Fruit fly (Drosophila melanogaster) whole organism, embryonic: ENCODE results near the gene Ugt37A3.

Experiments
- Abd-B ChIP-seq: fragments of 200-800 bp; sonication (Bioruptor generic); optimal IDR thresholded peaks from 2 replicates; lab custom pipeline; 2018; ENCODE audit warnings: missing biosample characterization, mild to moderate bottlenecking, missing genetic modification characterization, moderate library complexity
- Aef1 ChIP-seq: fragments of 200-800 bp; sonication (Bioruptor generic); IDR thresholded peaks from 3 replicates; pipeline ENCODE4 v1.3.6; 2022; ENCODE audit warnings: missing biosample characterization, missing genetic modification characterization
- CG10565 ChIP-seq: fragments of 200-800 bp; sonication (Bioruptor generic); optimal IDR thresholded peaks from 3 replicates; lab custom pipeline; 2016; ENCODE audit warnings: missing biosample characterization, mild to moderate bottlenecking, missing genetic modification characterization
- CG11723 ChIP-seq: fragments of 200-800 bp; sonication (Bioruptor generic); optimal IDR thresholded peaks from 2 replicates; lab custom pipeline; 2017; ENCODE audit warnings: missing biosample characterization, mild to moderate bottlenecking, missing genetic modification characterization
- CG13287 ChIP-seq: fragments of 200-800 bp; sonication (Bioruptor generic); IDR thresholded peaks from 2 replicates; pipeline ENCODE4 v1.3.6; 2022; ENCODE audit warnings: missing biosample characterization, missing genetic modification characterization; ENCODE audit not compliant: partially characterized antibody
- CG1603 ChIP-seq: fragments of 200-800 bp; sonication (Bioruptor generic); optimal IDR thresholded peaks from 2 replicates; lab custom pipeline; 2019; ENCODE audit warnings: missing biosample characterization, mild to moderate bottlenecking, missing genetic modification characterization, moderate library complexity
- CG16813 ChIP-seq: fragments of 200-800 bp; sonication (Bioruptor generic); IDR thresholded peaks from 3 replicates; pipeline ENCODE4 v1.3.6; 2022; ENCODE audit warnings: missing biosample characterization, missing genetic modification characterization; ENCODE audit not compliant: partially characterized antibody
- CG17328 ChIP-seq: fragments of 200-800 bp; sonication (Bioruptor generic); IDR thresholded peaks from 2 replicates; pipeline ENCODE4 v1.3.6; 2022; ENCODE audit warnings: missing biosample characterization, missing genetic modification characterization
- CG17568 ChIP-seq: fragments of 200-800 bp; sonication (Bioruptor generic); optimal IDR thresholded peaks from 2 replicates; lab custom pipeline; 2018; ENCODE audit warnings: missing biosample characterization, mild to moderate bottlenecking, missing genetic modification characterization, moderate library complexity
- CG18599 ChIP-seq: fragments of 200-800 bp; sonication (Bioruptor generic); optimal IDR thresholded peaks from 3 replicates; lab custom pipeline; 2017; ENCODE audit warnings: missing biosample characterization, missing genetic modification characterization, mild to moderate bottlenecking, moderate library complexity, missing genetic modification reagents
- CG18619 ChIP-seq: fragments of 200-800 bp; sonication (Bioruptor generic); optimal IDR thresholded peaks from 3 replicates; lab custom pipeline; 2017; ENCODE audit warnings: missing biosample characterization, mild to moderate bottlenecking, missing genetic modification characterization
- CG2120 ChIP-seq: fragments of 200-800 bp; sonication (Bioruptor generic); optimal IDR thresholded peaks from 3 replicates; lab custom pipeline; 2016; ENCODE audit warnings: missing biosample characterization, missing genetic modification characterization
- CG2199 ChIP-seq: fragments of 200-800 bp; sonication (Bioruptor generic); IDR thresholded peaks from 3 replicates; pipeline ENCODE4 v1.3.6; 2022; ENCODE audit warnings: missing biosample characterization, missing genetic modification characterization
- CG2712 ChIP-seq: fragments of 200-800 bp; optimal IDR thresholded peaks from 3 replicates; lab custom pipeline; 2019; ENCODE audit warnings: missing biosample characterization, mild to moderate bottlenecking, missing genetic modification characterization, moderate library complexity
- CG31365 ChIP-seq: fragments of 200-800 bp; sonication (Bioruptor generic); optimal IDR thresholded peaks from 2 replicates; lab custom pipeline; 2018; ENCODE audit warnings: missing biosample characterization, mild to moderate bottlenecking, missing genetic modification characterization
- CG31441 ChIP-seq: fragments of 200-800 bp; sonication (Bioruptor generic); IDR thresholded peaks from 2 replicates; pipeline ENCODE4 v1.3.6; 2022; ENCODE audit warnings: missing biosample characterization, missing genetic modification characterization
- CG4820 ChIP-seq: fragments of 200-800 bp; sonication (Bioruptor generic); optimal IDR thresholded peaks from 3 replicates; lab custom pipeline; 2016; ENCODE audit warnings: missing biosample characterization, missing genetic modification characterization
- CG6254 ChIP-seq: fragments of 200-800 bp; sonication (Bioruptor generic); optimal IDR thresholded peaks from 3 replicates; lab custom pipeline; 2017; ENCODE audit warnings: mild to moderate bottlenecking, missing biosample characterization, missing genetic modification reagents, missing genetic modification characterization
- CG7271 ChIP-seq: fragments of 200-800 bp; sonication (Bioruptor generic); optimal IDR thresholded peaks from 2 replicates; lab custom pipeline; 2018; ENCODE audit warnings: missing biosample characterization, mild to moderate bottlenecking, missing genetic modification characterization, moderate library complexity
- CG7987 ChIP-seq: fragments of 200-800 bp; sonication (Bioruptor generic); optimal IDR thresholded peaks from 2 replicates; lab custom pipeline; 2018; ENCODE audit warnings: missing biosample characterization, mild to moderate bottlenecking, missing genetic modification characterization, moderate library complexity
- CG9609 ChIP-seq: fragments of 200-800 bp; sonication (Bioruptor generic); optimal IDR thresholded peaks from 3 replicates; lab custom pipeline; 2016; ENCODE audit warnings: missing biosample characterization, missing genetic modification characterization
- Doc2 ChIP-seq: fragments of 200-800 bp; sonication (Bioruptor generic); IDR thresholded peaks from 2 replicates; pipeline ENCODE4 v1.3.6; 2022; ENCODE audit warnings: missing biosample characterization, missing genetic modification characterization
- Ets97D ChIP-seq: fragments of 200-800 bp; sonication (Bioruptor generic); optimal IDR thresholded peaks from 3 replicates; lab custom pipeline; 2016; ENCODE audit warnings: missing biosample characterization, missing genetic modification characterization
- HLHmδ ChIP-seq: fragments of 200-800 bp; sonication (Bioruptor generic); optimal IDR thresholded peaks from 2 replicates; lab custom pipeline; 2018; ENCODE audit warnings: missing biosample characterization, mild to moderate bottlenecking, missing genetic modification characterization, moderate library complexity
- Max ChIP-seq: fragments of 200-800 bp; sonication (Bioruptor generic); optimal IDR thresholded peaks from 2 replicates; lab custom pipeline; 2016; ENCODE audit warnings: missing biosample characterization, mild to moderate bottlenecking, missing genetic modification characterization
- NK7.1 ChIP-seq: fragments of 200-800 bp; sonication (Bioruptor generic); optimal IDR thresholded peaks from 3 replicates; lab custom pipeline; 2016; ENCODE audit warnings: missing biosample characterization, missing genetic modification characterization
- Ptx1 ChIP-seq: fragments of 200-800 bp; sonication (Bioruptor generic); IDR thresholded peaks from 2 replicates; pipeline ENCODE4 v1.3.6; 2022; ENCODE audit warnings: missing biosample characterization, missing genetic modification characterization
- Sox102F ChIP-seq: fragments of 200-800 bp; sonication (Bioruptor generic); optimal IDR thresholded peaks from 2 replicates; lab custom pipeline; 2018; ENCODE audit warnings: missing biosample characterization, mild to moderate bottlenecking, missing genetic modification characterization, moderate library complexity
- Usf ChIP-seq: fragments of 200-800 bp; sonication (Bioruptor generic); optimal IDR thresholded peaks from 2 replicates; lab custom pipeline; 2017; ENCODE audit warnings: missing genotype, missing biosample characterization, missing genetic modification characterization
- Vsx1 ChIP-seq: fragments of 200-800 bp; sonication (Bioruptor generic); optimal IDR thresholded peaks from 2 replicates; lab custom pipeline; 2017; ENCODE audit warnings: missing biosample characterization, mild to moderate bottlenecking, missing genetic modification characterization, missing genetic modification reagents
- cg ChIP-seq: fragments of 200-800 bp; sonication (Bioruptor generic); optimal IDR thresholded peaks from 3 replicates; lab custom pipeline; 2019; ENCODE audit warnings: missing biosample characterization, mild to moderate bottlenecking, missing genetic modification characterization, moderate library complexity
- chn ChIP-seq: fragments of 200-800 bp; sonication (Bioruptor generic); optimal IDR thresholded peaks from 2 replicates; lab custom pipeline; 2016; ENCODE audit warnings: missing biosample characterization, missing genetic modification characterization
- corto ChIP-seq: fragments of 200-800 bp; sonication (Bioruptor generic); optimal IDR thresholded peaks from 2 replicates; lab custom pipeline; 2016; ENCODE audit warnings: missing biosample characterization, mild to moderate bottlenecking, missing genetic modification characterization, moderate library complexity
- fd64A ChIP-seq: fragments of 200-800 bp; sonication (Bioruptor generic); optimal IDR thresholded peaks from 3 replicates; lab custom pipeline; 2018; ENCODE audit warnings: missing biosample characterization, mild to moderate bottlenecking, missing genetic modification characterization
- gt ChIP-seq: fragments of 200-800 bp; sonication (Bioruptor generic); IDR thresholded peaks from 2 replicates; pipeline ENCODE4 v1.3.6; 2022; ENCODE audit warnings: missing biosample characterization, missing genetic modification characterization
- lov ChIP-seq, 2 experiments: fragments of 200-800 bp in 1 of 2; fragments of >200 bp in 1 of 2; sonication (Bioruptor generic) in 1 of 2; IDR thresholded peaks in 1 of 2; optimal IDR thresholded peaks in 1 of 2; 2 replicates in 1 of 2; 3 replicates in 1 of 2; pipeline versions ENCODE4 v1.3.6 to Lab custom; 2017 to 2022; ENCODE audit warnings: missing biosample characterization in 1 of 2, missing genetic modification characterization in 1 of 2
- luna ChIP-seq: fragments of 200-800 bp; sonication (Bioruptor generic); optimal IDR thresholded peaks from 2 replicates; lab custom pipeline; 2016; ENCODE audit warnings: missing biosample characterization, missing genetic modification characterization
- otp ChIP-seq: fragments of 200-800 bp; sonication (Bioruptor generic); IDR thresholded peaks from 3 replicates; pipeline ENCODE4, ENCODE4 v1.3.6; 2022; ENCODE audit warnings: missing biosample characterization, missing genetic modification characterization
- prd ChIP-seq, 3 experiments: fragments of >200 bp in 2 of 3; fragments of 200-800 bp in 1 of 3; sonication (Bioruptor generic) in 1 of 3; optimal IDR thresholded peaks in 2 of 3; IDR thresholded peaks in 1 of 3; 2 replicates in 2 of 3; 3 replicates in 1 of 3; pipeline versions ENCODE4 v1.3.6 to Lab custom; 2017 to 2022; ENCODE audit warnings: missing biosample characterization in 1 of 3, missing genetic modification characterization in 1 of 3
- salm ChIP-seq: fragments of 200-800 bp; sonication (Bioruptor generic); optimal IDR thresholded peaks from 2 replicates; lab custom pipeline; 2018; ENCODE audit warnings: missing biosample characterization, mild to moderate bottlenecking, missing genetic modification characterization
- sc ChIP-seq, 3 experiments: fragments of >200 bp in 2 of 3; fragments of 200-800 bp in 1 of 3; sonication (Bioruptor generic) in 1 of 3; optimal IDR thresholded peaks; 2 replicates in 2 of 3; 3 replicates in 1 of 3; lab custom pipeline; 2017; ENCODE audit warnings: mild to moderate bottlenecking in 1 of 3, missing biosample characterization in 1 of 3, missing genetic modification characterization in 1 of 3, missing genetic modification reagents in 1 of 3
- slbo ChIP-seq: fragments of 200-800 bp; sonication (Bioruptor generic); IDR thresholded peaks from 2 replicates; pipeline ENCODE4 v1.3.6; 2022; ENCODE audit warnings: missing biosample characterization, missing genetic modification characterization
- sob ChIP-seq: fragments of 200-800 bp; sonication (Bioruptor generic); IDR thresholded peaks from 2 replicates; pipeline ENCODE4 v1.3.6; 2022; ENCODE audit warnings: missing biosample characterization, missing genetic modification characterization
- ssp ChIP-seq: fragments of 200-800 bp; sonication (Bioruptor generic); IDR thresholded peaks from 2 replicates; pipeline ENCODE4 v1.3.6; 2022; ENCODE audit warnings: missing biosample characterization, missing genetic modification characterization
- stc ChIP-seq: fragments of 200-800 bp; sonication (Bioruptor generic); IDR thresholded peaks from 2 replicates; pipeline ENCODE4 v1.3.6; 2022; ENCODE audit warnings: missing biosample characterization, missing genetic modification characterization
- tx ChIP-seq: fragments of 200-800 bp; sonication (Bioruptor generic); optimal IDR thresholded peaks from 2 replicates; lab custom pipeline; 2016; ENCODE audit warnings: missing biosample characterization, missing genetic modification characterization

Gene Ugt37A3

DNA sequence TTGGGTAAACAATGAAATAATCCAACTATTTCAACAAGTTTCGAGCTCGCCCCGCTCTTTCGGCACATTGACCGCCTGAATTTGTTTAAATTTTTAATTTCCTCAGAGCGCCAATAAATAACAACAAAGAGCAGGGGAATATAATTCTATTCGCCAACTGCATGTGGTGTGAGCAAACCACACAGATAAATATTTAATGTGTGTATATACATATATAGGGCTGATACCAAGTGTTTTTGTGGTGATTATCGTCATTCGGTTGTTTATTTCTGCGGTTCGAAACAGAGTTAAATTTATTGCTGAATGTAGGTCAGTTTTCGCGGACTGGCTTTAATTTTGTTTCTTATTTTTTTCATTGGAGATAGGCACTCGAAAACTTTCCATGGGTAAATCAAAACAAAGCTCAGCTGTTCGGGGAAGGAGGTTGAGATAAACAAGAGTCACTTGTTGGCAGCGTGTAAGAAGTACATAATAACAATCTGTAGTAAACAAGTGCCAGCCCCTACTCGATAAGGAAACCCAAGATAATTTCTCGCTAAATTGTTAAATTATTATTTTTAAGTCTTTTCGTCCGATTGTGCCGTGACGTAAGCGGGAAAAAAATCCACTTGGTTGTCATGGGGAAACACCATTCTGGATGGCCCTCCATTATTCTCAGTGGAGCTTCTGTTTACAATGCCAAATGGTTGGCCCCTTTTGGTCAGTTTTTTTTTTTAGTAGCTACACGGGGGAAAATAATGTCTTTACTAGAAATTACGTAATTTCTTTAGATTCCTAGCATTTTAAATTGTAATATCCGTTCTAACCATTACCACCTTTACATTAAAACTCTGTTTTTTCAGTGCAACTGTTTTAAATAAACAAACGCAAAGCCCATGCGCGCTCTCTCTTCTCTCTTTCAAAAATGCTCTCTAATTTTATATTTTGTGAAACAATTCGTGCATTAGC is 25.6 kb downstream of the Ugt37A3 start (continued):
- TF ChIP-seq lov (optimal IDR thresholded peaks at IDR 0.05; lab: Kevin White, UChicago) (no peak), lov (GFP tag; IDR thresholded peaks at IDR 0.05; lab: Robert Waterston, UW) (no peak), stc (peak; percentile 58; the same call in 1 of the 2 replicates), sob (GFP tag; lab: Robert Waterston, UW) (peak; percentile 62), CG2712 (tag; lab: Kevin White, UChicago) (peak; percentile 22), corto (GFP tag; lab: Kevin White, UChicago) (peak; percentile 10), CG13287 (no peak), ssp (GFP tag; lab: Robert Waterston, UW) (no peak), Abd-B (GFP tag; lab: Kevin White, UChicago) (no peak), CG7271 (tag; lab: Kevin White, UChicago) (no peak), CG17568 (GFP tag; lab: Kevin White, UChicago) (peak; percentile 32), Ets97D (GFP tag; lab: Kevin White, UChicago) (no peak), CG2120 (GFP tag; lab: Kevin White, UChicago) (peak; percentile 80), CG16813 (GFP tag; lab: Robert Waterston, UW) (no peak), CG10565 (no peak), chn (peak; percentile 53), otp (GFP tag; lab: Robert Waterston, UW) (0 out of 3 replicates have a peak, but pooled peaks have one; percentile 18), CG9609 (GFP tag; lab: Kevin White, UChicago) (no peak), CG1603 (no peak), luna (GFP tag; lab: Kevin White, UChicago) (peak; percentile 41), cg (GFP tag; lab: Kevin White, UChicago) (no peak), Sox102F (GFP tag; lab: Kevin White, UChicago) (peak; percentile 64), CG18599 (GFP tag; lab: Kevin White, UChicago) (peak; percentile 81), CG6254 (GFP tag; lab: Kevin White, UChicago) (no peak), CG18619 (peak; percentile 42), sc (optimal IDR thresholded peaks at IDR 0.05; lab: Kevin White, UChicago) (no peak), sc (GFP tag; optimal IDR thresholded peaks at IDR 0.05; lab: Kevin White, UChicago) (peak; percentile 26), CG11723 (peak; percentile 13), salm (tag; lab: Kevin White, UChicago) (no peak), prd (optimal IDR thresholded peaks at IDR 0.05; lab: Kevin White, UChicago) (no peak), prd (GFP tag; IDR thresholded peaks at IDR 0.05; lab: Robert Waterston, UW) (peak; percentile 70), Doc2 (GFP tag; lab: Robert Waterston, UW) (no peak), CG17328 (GFP tag; lab: Robert Waterston, UW) (peak; percentile 67), NK7.1 (GFP tag; lab: Kevin White, UChicago) (peak; percentile 45), CG31441 (GFP tag; lab: Robert Waterston, UW) (peak; percentile 53), slbo (GFP tag; lab: Robert Waterston, UW) (peak; percentile 81), fd64A (GFP tag; lab: Kevin White, UChicago) (peak; percentile 7), CG4820 (GFP tag; lab: Kevin White, UChicago) (peak; percentile 2), tx (no peak), Ptx1 (peak; percentile 72; the same call in 1 of the 2 replicates), CG7987 (peak; percentile 79), HLHmδ (GFP tag; lab: Kevin White, UChicago) (no peak), CG31365 (tag; lab: Kevin White, UChicago) (no peak), Vsx1 (GFP tag; lab: Kevin White, UChicago) (no peak), gt (no peak), Max (GFP tag; lab: Kevin White, UChicago) (peak; percentile 28), Usf (no peak), CG2199 (GFP tag; lab: Robert Waterston, UW) (no peak), Aef1 (GFP tag; lab: Robert Waterston, UW) (peak; percentile 49; the same call in 2 of the 3 replicates)
